Worm (Caenorhabditis elegans): ENCODE results near the gene him-8.

DNA sequence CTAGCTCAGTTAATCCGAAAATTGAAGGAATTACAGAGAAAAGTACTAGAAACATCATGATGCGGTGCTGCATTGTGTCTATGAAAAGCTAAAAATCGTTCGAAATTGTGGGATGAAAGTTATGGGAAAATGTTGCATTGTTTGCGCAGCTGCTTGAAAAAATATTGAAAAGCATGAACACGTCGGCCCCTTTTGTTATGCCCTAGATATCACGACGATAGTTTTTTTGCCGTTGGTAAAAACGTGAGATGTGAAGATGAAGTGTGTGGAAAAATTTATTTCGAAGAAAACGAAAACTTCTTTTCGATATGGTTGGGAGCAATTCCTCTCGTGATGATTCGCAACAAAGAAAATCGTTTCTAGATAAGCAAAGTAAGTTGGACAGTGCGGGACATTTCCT is 28.9 kb downstream of the him-8 start, which contains the start of the genes C43F9.5 and nkb-2:
- TF ChIP-seq tab-1 (GFP tag; IDR thresholded peaks at IDR 0.05): no peak
- no peak for TF ChIP-seq flt-1 (GFP tag; IDR thresholded peaks at IDR 0.05)
- TF ChIP-seq klf-2 (GFP tag; conservative IDR thresholded peaks at IDR 0.05): no peak
- TF ChIP-seq cog-1 (tag; optimal IDR thresholded peaks at IDR 0.05): no peak
- TF ChIP-seq ztf-23 (GFP tag; IDR thresholded peaks at IDR 0.05): no peak

All from whole organism, midembryonic.